Worm (Caenorhabditis elegans): ENCODE data around the gene srw-127.

DNA sequence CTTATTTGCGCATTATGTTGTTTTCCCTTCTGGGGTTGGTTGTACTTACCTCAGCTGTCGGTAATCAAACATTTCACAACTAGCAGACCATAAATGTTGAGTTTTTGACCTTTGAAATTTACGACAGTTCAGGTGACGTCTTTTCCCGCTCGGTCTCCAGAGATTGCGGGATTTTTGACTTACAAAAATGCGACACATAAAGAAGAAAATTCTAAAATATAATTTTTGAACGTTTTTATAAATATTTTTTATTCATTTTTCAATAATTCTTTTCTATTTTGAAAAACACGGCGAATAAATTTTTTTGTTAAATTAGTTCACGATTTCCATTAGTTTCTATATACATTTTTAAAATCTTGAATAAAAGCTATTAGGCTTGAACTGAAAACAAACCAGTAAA is 29.9 kb upstream of the srw-127 start, which contains the start of gene nhr-161:
- TF ChIP-seq nhr-237 (tag; optimal IDR thresholded peaks at IDR 0.05), result no peak
- TF ChIP-seq pqm-1 (tag; optimal IDR thresholded peaks at IDR 0.05), result no peak
- TF ChIP-seq jun-1 (tag; optimal IDR thresholded peaks at IDR 0.05), result no peak
